Worm (Caenorhabditis elegans) whole organism, late embryonic: ENCODE measurements around the gene spcs-2.

ENCODE experiments used
- C08G9.2 ChIP-seq: sonication (generic microtip); optimal IDR thresholded peaks from 2 replicates; lab custom pipeline; 2016; ENCODE audit warnings: mild to moderate bottlenecking, missing genetic modification characterization, moderate library complexity, missing compliant biosample characterization
- F13H6.1 ChIP-seq: sonication (generic microtip); optimal IDR thresholded peaks from 2 replicates; lab custom pipeline; 2016; ENCODE audit warnings: missing genetic modification characterization, missing compliant biosample characterization
- lin-11 ChIP-seq: fragments of 200-800 bp; sonication (Bioruptor generic); optimal IDR thresholded peaks from 2 replicates; lab custom pipeline; 2018; ENCODE audit warnings: mild to moderate bottlenecking, missing genetic modification characterization, missing compliant biosample characterization
- nfya-1 ChIP-seq: sonication (generic microtip); optimal IDR thresholded peaks from 2 replicates; lab custom pipeline; 2017; ENCODE audit warnings: missing genetic modification characterization, mild to moderate bottlenecking, missing compliant biosample characterization, antibody characterized with exemption, moderate library complexity
- odd-2 ChIP-seq: sonication (generic microtip); optimal IDR thresholded peaks from 2 replicates; lab custom pipeline; 2017; ENCODE audit warnings: antibody characterized with exemption, mild to moderate bottlenecking, missing genetic modification characterization, missing compliant biosample characterization
- pha-4 ChIP-seq: fragments of 150-350 bp; optimal IDR thresholded peaks from 2 replicates; lab custom pipeline; 2018; ENCODE audit warnings: missing biosample characterization, missing genetic modification reagents, missing genetic modification characterization
- tbx-2 ChIP-seq: sonication (generic microtip); optimal IDR thresholded peaks from 2 replicates; lab custom pipeline; 2016; ENCODE audit warnings: missing genetic modification characterization, missing compliant biosample characterization
- unc-86 ChIP-seq: sonication (generic microtip); optimal IDR thresholded peaks from 2 replicates; lab custom pipeline; 2016; ENCODE audit warnings: missing genetic modification characterization, missing compliant biosample characterization

DNA sequence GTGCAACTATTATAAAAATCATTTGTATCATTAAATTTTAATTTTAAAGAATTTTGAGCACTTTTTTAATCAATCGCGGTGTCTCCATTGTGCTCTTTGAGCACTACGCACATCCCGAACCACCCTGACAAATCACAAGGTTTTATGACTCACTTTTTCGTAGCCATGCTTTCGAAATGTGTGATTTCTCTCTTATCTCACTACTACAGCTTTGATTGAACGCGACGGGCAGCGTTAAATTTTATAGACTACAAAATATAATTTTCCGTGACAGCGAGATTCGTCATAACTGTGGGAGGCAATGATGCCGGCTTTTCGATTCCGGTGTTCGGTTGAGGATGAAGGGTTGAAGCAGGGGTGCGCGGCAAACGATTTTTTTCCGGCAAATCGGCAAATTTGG is 25.1 kb upstream of the spcs-2 start:
- TF ChIP-seq C08G9.2 = no peak
- TF ChIP-seq unc-86 (tag; lab: Kevin White, UChicago) = no peak
- TF ChIP-seq tbx-2 (tag; lab: Kevin White, UChicago) = no peak
- TF ChIP-seq pha-4 (tag; lab: Kevin White, UChicago) = no peak
- no peak for TF ChIP-seq nfya-1 (tag; lab: Kevin White, UChicago)
- no peak for TF ChIP-seq lin-11
- TF ChIP-seq odd-2 (tag; lab: Kevin White, UChicago) = no peak
- TF ChIP-seq F13H6.1 (tag; lab: Kevin White, UChicago) = no peak
